Fruit fly (Drosophila melanogaster): ENCODE results near the gene CG15578.
A peak's percentile ranks its signal among the peaks of the same experiment; 100 is the strongest.

CG15578 gene

DNA sequence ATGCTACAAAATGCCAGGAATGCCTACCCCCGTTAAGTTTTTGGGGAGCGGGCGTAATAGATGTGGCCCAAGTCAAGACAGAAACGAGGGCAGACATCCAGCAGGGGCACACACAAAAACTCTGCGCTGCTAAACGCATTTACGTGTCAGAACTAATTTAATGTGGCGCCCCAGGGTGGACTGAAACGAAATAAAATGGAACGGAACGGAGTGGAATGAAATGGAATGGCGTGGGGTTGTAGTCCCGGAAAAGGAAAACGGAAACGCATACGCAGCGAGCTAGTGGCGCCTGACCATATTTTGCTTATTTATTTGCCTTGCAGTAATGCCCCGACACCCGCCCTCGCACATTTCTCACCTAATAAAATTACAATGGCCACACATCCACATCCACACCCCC is 4.3 kb downstream of the CG15578 start:
- TF ChIP-seq Ets21C (GFP tag; optimal IDR thresholded peaks at IDR 0.05) (no peak), ss (GFP tag; optimal IDR thresholded peaks at IDR 0.05) (no peak), CG3032 (tag; optimal IDR thresholded peaks at IDR 0.05) (no peak)

DNA sequence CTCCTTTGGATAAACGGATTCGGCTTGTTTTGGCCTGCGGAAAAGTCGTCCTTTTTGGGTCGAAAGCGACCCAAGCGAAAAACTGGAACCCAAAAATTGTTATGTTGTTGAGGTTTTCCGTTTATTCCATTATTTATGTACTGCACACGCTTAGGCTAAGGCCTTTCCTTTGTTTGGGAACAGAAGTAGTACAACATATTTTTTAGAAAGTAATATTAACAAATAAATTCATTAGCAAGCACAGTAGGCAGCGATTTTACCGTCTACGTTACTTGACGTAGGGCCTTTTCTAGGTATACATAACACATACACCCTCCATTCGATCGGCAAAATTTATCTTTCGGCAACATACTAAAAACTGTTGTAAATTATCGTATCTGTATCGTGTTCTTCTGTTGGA is 9.4 kb downstream of the CG15578 start, which contains the start of gene CG15572:
Gene CG15572 (plus strand): TSS at position 301 of the 400 bp plus-strand sequence.
- no peak for TF ChIP-seq Sox102F (GFP tag; optimal IDR thresholded peaks at IDR 0.05)
- TF ChIP-seq svp (GFP tag): peak; percentile 28
- TF ChIP-seq dsx (GFP tag; optimal IDR thresholded peaks at IDR 0.05; ENCODE audit: poor library complexity, severe bottlenecking): no peak

DNA sequence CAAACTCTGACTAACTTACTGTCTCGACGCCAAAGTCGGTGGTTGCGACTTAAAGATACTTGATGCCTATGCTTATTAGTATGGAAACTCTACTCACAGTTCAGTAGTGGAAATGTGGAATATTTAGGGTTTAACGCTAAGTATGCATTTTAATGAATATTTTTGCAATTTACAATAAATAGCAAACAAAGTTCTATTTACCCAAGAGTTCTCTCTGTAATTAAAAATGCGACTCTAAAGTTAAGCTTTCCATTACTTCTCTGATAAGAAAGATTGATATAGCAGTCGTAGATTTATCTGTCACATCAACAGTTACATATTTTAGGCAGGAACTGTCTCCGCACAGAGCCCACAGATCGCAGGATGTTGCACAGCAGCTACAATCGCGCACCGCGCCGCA is 12.0 kb downstream of the CG15578 start, which contains the start of gene CG12691:
Gene CG12691 (plus strand): TSS at position 301 of the 400 bp plus-strand sequence.
- TF ChIP-seq Lpt (GFP tag; optimal IDR thresholded peaks at IDR 0.05) (no peak), pdm3 (GFP tag; optimal IDR thresholded peaks at IDR 0.05) (no peak), CG6276 (GFP tag; optimal IDR thresholded peaks at IDR 0.05) (no peak), CG9139 (GFP tag; optimal IDR thresholded peaks at IDR 0.05) (no peak), Eip93F (GFP tag; optimal IDR thresholded peaks at IDR 0.05) (no peak), CG15336 (GFP tag; IDR thresholded peaks at IDR 0.05) (no peak), dsx (GFP tag; optimal IDR thresholded peaks at IDR 0.05; ENCODE audit: poor library complexity, severe bottlenecking) (no peak), Met (GFP tag; optimal IDR thresholded peaks at IDR 0.05) (no peak), CG16779 (tag; optimal IDR thresholded peaks at IDR 0.05) (no peak), esn (GFP tag; optimal IDR thresholded peaks at IDR 0.05) (no peak), cyc (GFP tag; optimal IDR thresholded peaks at IDR 0.05) (no peak), CG1621 (tag; optimal IDR thresholded peaks at IDR 0.05) (no peak)

DNA sequence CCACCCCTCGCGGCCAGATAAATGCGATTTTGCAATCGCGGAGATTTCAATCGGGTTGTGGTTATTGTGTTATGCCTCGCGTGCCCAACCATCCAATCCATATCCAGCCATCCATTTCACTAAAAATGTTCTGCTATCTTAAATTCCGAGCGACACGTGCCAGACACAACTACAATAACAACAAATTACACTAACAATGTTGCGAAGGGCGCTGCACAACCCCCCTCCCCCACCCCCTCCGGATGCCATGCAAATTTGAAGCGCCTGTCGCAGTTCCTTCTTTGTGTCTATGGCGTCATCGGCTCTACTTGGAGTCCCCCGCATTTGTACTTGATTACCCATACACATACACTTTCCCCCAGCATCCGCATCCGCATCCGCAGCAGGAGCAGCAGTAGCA is 12.4 kb downstream of the CG15578 start:
- TF ChIP-seq CG6854 (GFP tag; optimal IDR thresholded peaks at IDR 0.05): no peak
- no peak for TF ChIP-seq Eip78C (GFP tag)
- no peak for TF ChIP-seq CG6808 (GFP tag; optimal IDR thresholded peaks at IDR 0.05)
- no peak for TF ChIP-seq CG6163 (GFP tag; IDR thresholded peaks at IDR 0.05)
- no peak for TF ChIP-seq CG9139 (GFP tag; optimal IDR thresholded peaks at IDR 0.05)
- TF ChIP-seq CG34406 (GFP tag; optimal IDR thresholded peaks at IDR 0.05): no peak
- no peak for TF ChIP-seq CG8119 (GFP tag; IDR thresholded peaks at IDR 0.05)
- no peak for TF ChIP-seq Sox102F (GFP tag; optimal IDR thresholded peaks at IDR 0.05)

DNA sequence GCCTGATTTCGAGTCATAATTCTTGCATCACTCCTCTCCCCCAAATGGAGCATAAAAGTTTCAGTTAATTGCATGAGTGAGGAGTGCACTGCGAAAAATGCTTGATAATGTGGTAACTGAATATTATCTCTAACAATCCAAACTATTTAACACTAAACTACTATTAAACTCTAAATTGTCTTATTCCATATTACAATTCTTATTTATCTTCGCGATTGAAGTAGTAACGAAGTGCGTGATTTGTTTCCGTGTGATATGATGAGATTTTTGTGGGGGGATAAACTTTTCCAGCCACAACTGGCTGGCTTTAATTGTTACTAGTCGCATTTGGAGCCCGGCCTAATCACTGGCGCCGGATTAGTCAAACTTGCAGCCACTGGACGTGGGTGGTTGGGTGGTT is 13.4 kb downstream of the CG15578 start:
- TF ChIP-seq Ets21C (GFP tag; optimal IDR thresholded peaks at IDR 0.05) (no peak), CG10669 (GFP tag; optimal IDR thresholded peaks at IDR 0.05) (peak; percentile 22), fd59A (GFP tag; optimal IDR thresholded peaks at IDR 0.05) (no peak), dsx (GFP tag; optimal IDR thresholded peaks at IDR 0.05; ENCODE audit: poor library complexity, severe bottlenecking) (no peak), CG8319 (GFP tag; optimal IDR thresholded peaks at IDR 0.05) (no peak), salr (GFP tag; optimal IDR thresholded peaks at IDR 0.05) (peak in 1 of 2 experiments; percentile 10), ss (GFP tag; optimal IDR thresholded peaks at IDR 0.05) (peak; percentile 15 to 50), CG34406 (GFP tag; optimal IDR thresholded peaks at IDR 0.05) (no peak), CG32006 (GFP tag; optimal IDR thresholded peaks at IDR 0.05) (peak; percentile 71), CG8632 (GFP tag; optimal IDR thresholded peaks at IDR 0.05) (no peak), pdm3 (GFP tag; optimal IDR thresholded peaks at IDR 0.05) (peak; percentile 60), CG11762 (GFP tag; optimal IDR thresholded peaks at IDR 0.05; ENCODE audit: insufficient read depth) (no peak), vri (GFP tag; optimal IDR thresholded peaks at IDR 0.05) (no peak), dac (GFP tag; optimal IDR thresholded peaks at IDR 0.05) (peak; percentile 34), CG4318 (GFP tag; optimal IDR thresholded peaks at IDR 0.05) (peak; percentile 11), CG15336 (GFP tag; IDR thresholded peaks at IDR 0.05) (peak; percentile 69), CG6276 (GFP tag; optimal IDR thresholded peaks at IDR 0.05) (peak; percentile 43), achi (GFP tag; optimal IDR thresholded peaks at IDR 0.05) (peak; percentile 43), CG1621 (tag; optimal IDR thresholded peaks at IDR 0.05) (no peak), Eip93F (GFP tag; optimal IDR thresholded peaks at IDR 0.05) (no peak), spab (GFP tag; optimal IDR thresholded peaks at IDR 0.05) (no peak), Hr4 (GFP tag; optimal IDR thresholded peaks at IDR 0.05) (peak; percentile 73), net (GFP tag; optimal IDR thresholded peaks at IDR 0.05) (peak; percentile 15), fkh (GFP tag; optimal IDR thresholded peaks at IDR 0.05) (no peak), Eip75B (GFP tag; optimal IDR thresholded peaks at IDR 0.05) (peak; percentile 9), topi (GFP tag; optimal IDR thresholded peaks at IDR 0.05) (no peak), CG11294 (GFP tag; IDR thresholded peaks at IDR 0.05) (peak; percentile 59; the same call in 1 of the 2 replicates), Sox14 (GFP tag; optimal IDR thresholded peaks at IDR 0.05) (peak; percentile 6), Lpt (GFP tag; optimal IDR thresholded peaks at IDR 0.05) (peak; percentile 23)
